Fruit fly (Drosophila melanogaster) whole organism, embryonic: Measurements from ENCODE around the gene CG6023.

Experiments
- CG10431 ChIP-seq: fragments of 200-800 bp; sonication (Bioruptor generic); optimal IDR thresholded peaks from 3 replicates; lab custom pipeline; 2018; ENCODE audit warnings: missing biosample characterization, mild to moderate bottlenecking, missing genetic modification characterization
- CG12104 ChIP-seq: fragments of 200-800 bp; sonication (Bioruptor generic); optimal IDR thresholded peaks from 3 replicates; lab custom pipeline; 2016; ENCODE audit warnings: missing biosample characterization, missing genetic modification characterization
- CG12155 ChIP-seq: fragments of 200-800 bp; sonication (Bioruptor generic); optimal IDR thresholded peaks from 3 replicates; lab custom pipeline; 2016; ENCODE audit warnings: missing biosample characterization, missing genetic modification characterization
- CG12236 ChIP-seq: fragments of 200-800 bp; sonication (Bioruptor generic); optimal IDR thresholded peaks from 2 replicates; lab custom pipeline; 2016; ENCODE audit warnings: missing biosample characterization, missing genetic modification characterization
- CG12769 ChIP-seq: fragments of 200-800 bp; sonication (Bioruptor generic); optimal IDR thresholded peaks from 2 replicates; lab custom pipeline; 2019; ENCODE audit warnings: missing biosample characterization, mild to moderate bottlenecking, missing genetic modification characterization, moderate library complexity
- CG13775 ChIP-seq: fragments of 200-800 bp; sonication (Bioruptor generic); optimal IDR thresholded peaks from 3 replicates; lab custom pipeline; 2017; ENCODE audit warnings: missing biosample characterization, mild to moderate bottlenecking, missing genetic modification characterization
- CG14710 ChIP-seq: fragments of 200-800 bp; sonication (Bioruptor generic); optimal IDR thresholded peaks from 3 replicates; lab custom pipeline; 2019; ENCODE audit warnings: missing biosample characterization, mild to moderate bottlenecking, missing genetic modification characterization, moderate library complexity
- CG14860 ChIP-seq: fragments of 200-800 bp; sonication (Bioruptor generic); IDR thresholded peaks from 3 replicates; pipeline ENCODE4 v1.3.6; 2022; ENCODE audit warnings: missing biosample characterization, missing genetic modification characterization; ENCODE audit not compliant: partially characterized antibody
- CG18011 ChIP-seq: fragments of 200-800 bp; sonication (Bioruptor generic); optimal IDR thresholded peaks from 2 replicates; lab custom pipeline; 2017; ENCODE audit warnings: missing biosample characterization, missing genetic modification characterization, mild to moderate bottlenecking, moderate library complexity, missing genotype
- CG2116 ChIP-seq: fragments of 200-800 bp; sonication (Bioruptor generic); optimal IDR thresholded peaks from 3 replicates; lab custom pipeline; 2018; ENCODE audit warnings: missing biosample characterization, mild to moderate bottlenecking, missing genetic modification characterization
- CG2202 ChIP-seq: fragments of 200-800 bp; sonication (Bioruptor generic); optimal IDR thresholded peaks from 2 replicates; lab custom pipeline; 2018; ENCODE audit warnings: missing biosample characterization, mild to moderate bottlenecking, missing genetic modification characterization
- CG3065 ChIP-seq: fragments of 200-800 bp; sonication (Bioruptor generic); optimal IDR thresholded peaks from 2 replicates; lab custom pipeline; 2016; ENCODE audit warnings: missing biosample characterization, missing genetic modification characterization
- CG3847 ChIP-seq: fragments of 200-800 bp; sonication (Bioruptor generic); IDR thresholded peaks from 2 replicates; pipeline ENCODE4 v1.3.6; 2022; ENCODE audit warnings: missing biosample characterization, missing genetic modification characterization
- CG6683 ChIP-seq: fragments of 200-800 bp; sonication (Bioruptor generic); optimal IDR thresholded peaks from 2 replicates; lab custom pipeline; 2017; ENCODE audit warnings: missing biosample characterization, mild to moderate bottlenecking, missing genetic modification characterization, missing genetic modification reagents
- CG7357 ChIP-seq: fragments of 200-800 bp; sonication (Bioruptor generic); IDR thresholded peaks from 3 replicates; pipeline ENCODE4 v1.3.6; 2022; ENCODE audit warnings: missing biosample characterization, missing genetic modification characterization
- CG9437 ChIP-seq: fragments of 200-800 bp; sonication (Bioruptor generic); optimal IDR thresholded peaks from 2 replicates; lab custom pipeline; 2018; ENCODE audit warnings: missing biosample characterization, mild to moderate bottlenecking, missing genetic modification characterization
- CG9727 ChIP-seq: fragments of 200-800 bp; sonication (Bioruptor generic); optimal IDR thresholded peaks from 3 replicates; lab custom pipeline; 2017; ENCODE audit warnings: missing biosample characterization, mild to moderate bottlenecking, missing genetic modification characterization
- CG9797 ChIP-seq: fragments of 200-800 bp; sonication (Bioruptor generic); optimal IDR thresholded peaks from 3 replicates; lab custom pipeline; 2018; ENCODE audit warnings: missing biosample characterization, mild to moderate bottlenecking, missing genetic modification characterization
- D19A ChIP-seq: fragments of 200-800 bp; optimal IDR thresholded peaks from 3 replicates; lab custom pipeline; 2019; ENCODE audit warnings: missing biosample characterization, mild to moderate bottlenecking, missing genetic modification characterization, moderate library complexity
- GATAe ChIP-seq: fragments of 200-800 bp; sonication (Bioruptor generic); conservative IDR thresholded peaks from 2 replicates; pipeline ENCODE4 v1.3.6; 2022; ENCODE audit warnings: missing biosample characterization, missing genetic modification characterization
- HLH4C ChIP-seq: fragments of 200-800 bp; sonication (Bioruptor generic); IDR thresholded peaks from 3 replicates; pipeline ENCODE4 v1.3.6; 2022; ENCODE audit warnings: missing biosample characterization, missing genetic modification characterization; ENCODE audit not compliant: partially characterized antibody
- Hmr ChIP-seq: fragments of 200-800 bp; sonication (Bioruptor generic); optimal IDR thresholded peaks from 3 replicates; lab custom pipeline; 2017; ENCODE audit warnings: mild to moderate bottlenecking, missing biosample characterization, missing genetic modification reagents, missing genetic modification characterization
- Hr3 ChIP-seq: fragments of 200-800 bp; sonication (Bioruptor generic); optimal IDR thresholded peaks from 3 replicates; lab custom pipeline; 2016; ENCODE audit warnings: missing biosample characterization, missing genetic modification characterization
- Oaz ChIP-seq: fragments of 200-800 bp; sonication (Bioruptor generic); IDR thresholded peaks from 2 replicates; pipeline ENCODE4 v1.3.6; 2022; ENCODE audit warnings: missing biosample characterization, missing genetic modification characterization
- Rfx ChIP-seq: fragments of 200-800 bp; sonication (Bioruptor generic); IDR thresholded peaks from 2 replicates; pipeline ENCODE4 v1.3.6; 2022; ENCODE audit warnings: missing biosample characterization, missing genetic modification characterization
- Ssrp ChIP-seq: fragments of 200-800 bp; sonication (Bioruptor generic); optimal IDR thresholded peaks from 2 replicates; lab custom pipeline; 2018; ENCODE audit warnings: missing biosample characterization, mild to moderate bottlenecking, missing genetic modification characterization, moderate library complexity
- Usf ChIP-seq: fragments of 200-800 bp; sonication (Bioruptor generic); optimal IDR thresholded peaks from 2 replicates; lab custom pipeline; 2017; ENCODE audit warnings: missing genotype, missing biosample characterization, missing genetic modification characterization
- al ChIP-seq: fragments of 200-800 bp; sonication (Bioruptor generic); IDR thresholded peaks from 2 replicates; pipeline ENCODE4 v1.3.6; 2022; ENCODE audit warnings: missing biosample characterization, missing genetic modification characterization
- aop ChIP-seq: fragments of 200-800 bp; sonication (Bioruptor generic); IDR thresholded peaks from 2 replicates; pipeline ENCODE4 v1.3.6; 2022; ENCODE audit warnings: missing biosample characterization, missing genetic modification characterization
- ap ChIP-seq: fragments of 200-800 bp; sonication (Bioruptor generic); IDR thresholded peaks from 2 replicates; pipeline ENCODE4 v1.3.6; 2022; ENCODE audit warnings: missing biosample characterization, missing genetic modification characterization
- bigmax ChIP-seq: fragments of 200-800 bp; sonication (Bioruptor generic); optimal IDR thresholded peaks from 2 replicates; lab custom pipeline; 2018; ENCODE audit warnings: missing biosample characterization, mild to moderate bottlenecking, missing genetic modification characterization
- disco-r ChIP-seq: fragments of 200-800 bp; sonication (Bioruptor generic); optimal IDR thresholded peaks from 2 replicates; lab custom pipeline; 2016; ENCODE audit warnings: missing biosample characterization, missing genetic modification characterization
- esg ChIP-seq: fragments of 200-800 bp; sonication (Bioruptor generic); conservative IDR thresholded peaks from 2 replicates; pipeline ENCODE4 v1.3.6; 2022; ENCODE audit warnings: missing biosample characterization, missing genetic modification characterization
- gcm ChIP-seq: fragments of 200-800 bp; sonication (Bioruptor generic); optimal IDR thresholded peaks from 2 replicates; lab custom pipeline; 2019; ENCODE audit warnings: missing biosample characterization, mild to moderate bottlenecking, missing genetic modification characterization, moderate library complexity
- gsb-n ChIP-seq: fragments of 200-800 bp; sonication (Bioruptor generic); optimal IDR thresholded peaks from 3 replicates; lab custom pipeline; 2018; ENCODE audit warnings: missing biosample characterization, mild to moderate bottlenecking, missing genetic modification characterization
- ham ChIP-seq: fragments of 200-800 bp; sonication (Bioruptor generic); IDR thresholded peaks from 2 replicates; pipeline ENCODE4 v1.3.6; 2022; ENCODE audit warnings: missing biosample characterization, missing genetic modification characterization
- hbn ChIP-seq: fragments of 200-800 bp; sonication (Bioruptor generic); IDR thresholded peaks from 2 replicates; pipeline ENCODE4 v1.3.6; 2022; ENCODE audit warnings: missing biosample characterization, missing genetic modification characterization; ENCODE audit not compliant: partially characterized antibody
- hkb ChIP-seq, 2 experiments: fragments of 200-800 bp in 1 of 2; fragments of >200 bp in 1 of 2; sonication (Bioruptor generic) in 1 of 2; IDR thresholded peaks in 1 of 2; optimal IDR thresholded peaks in 1 of 2; 2 replicates each; pipeline versions ENCODE4 v1.3.6 to Lab custom; 2017 to 2022; ENCODE audit warnings: missing biosample characterization in 1 of 2, missing genetic modification characterization in 1 of 2
- jumu ChIP-seq: fragments of 200-800 bp; sonication (Bioruptor generic); optimal IDR thresholded peaks from 3 replicates; lab custom pipeline; 2016; ENCODE audit warnings: missing biosample characterization, missing genetic modification characterization
- ken ChIP-seq: fragments of 200-800 bp; sonication (Bioruptor generic); IDR thresholded peaks from 3 replicates; pipeline ENCODE4 v1.3.6; 2022; ENCODE audit warnings: missing biosample characterization, missing genetic modification characterization
- knrl ChIP-seq: fragments of 200-800 bp; sonication (Bioruptor generic); IDR thresholded peaks from 3 replicates; pipeline ENCODE4 v1.3.6; 2022; ENCODE audit warnings: missing biosample characterization, missing genetic modification characterization; ENCODE audit not compliant: partially characterized antibody
- lbe ChIP-seq: fragments of 200-800 bp; sonication (Bioruptor generic); optimal IDR thresholded peaks from 2 replicates; lab custom pipeline; 2016; ENCODE audit warnings: missing biosample characterization, mild to moderate bottlenecking, missing genetic modification characterization
- pan ChIP-seq, 4 experiments: fragments of >200 bp in 3 of 4; fragments of 200-800 bp in 1 of 4; sonication (Bioruptor generic) in 1 of 4; optimal IDR thresholded peaks in 3 of 4; IDR thresholded peaks in 1 of 4; 2 replicates each; pipeline versions ENCODE4 v1.3.6 to Lab custom; 2017 to 2022; ENCODE audit warnings: missing biosample characterization in 2 of 4, missing genetic modification characterization in 2 of 4, mixed read lengths in 1 of 4
- repo ChIP-seq: fragments of 200-800 bp; sonication (Bioruptor generic); optimal IDR thresholded peaks from 2 replicates; lab custom pipeline; 2016; ENCODE audit warnings: missing biosample characterization, missing genetic modification characterization
- sim ChIP-seq: fragments of 200-800 bp; sonication (Bioruptor generic); IDR thresholded peaks from 2 replicates; pipeline ENCODE4 v1.3.6; 2022; ENCODE audit warnings: missing biosample characterization, missing genetic modification characterization
- slbo ChIP-seq: fragments of 200-800 bp; sonication (Bioruptor generic); IDR thresholded peaks from 2 replicates; pipeline ENCODE4 v1.3.6; 2022; ENCODE audit warnings: missing biosample characterization, missing genetic modification characterization
- tup ChIP-seq: fragments of 200-800 bp; sonication (Bioruptor generic); optimal IDR thresholded peaks from 2 replicates; lab custom pipeline; 2016; ENCODE audit warnings: missing biosample characterization, mild to moderate bottlenecking, missing genetic modification characterization, moderate library complexity
- z ChIP-seq: fragments of 200-800 bp; sonication (Bioruptor generic); IDR thresholded peaks from 3 replicates; pipeline ENCODE4 v1.3.6; 2022; ENCODE audit warnings: missing biosample characterization, missing genetic modification characterization

Gene CG6023

DNA sequence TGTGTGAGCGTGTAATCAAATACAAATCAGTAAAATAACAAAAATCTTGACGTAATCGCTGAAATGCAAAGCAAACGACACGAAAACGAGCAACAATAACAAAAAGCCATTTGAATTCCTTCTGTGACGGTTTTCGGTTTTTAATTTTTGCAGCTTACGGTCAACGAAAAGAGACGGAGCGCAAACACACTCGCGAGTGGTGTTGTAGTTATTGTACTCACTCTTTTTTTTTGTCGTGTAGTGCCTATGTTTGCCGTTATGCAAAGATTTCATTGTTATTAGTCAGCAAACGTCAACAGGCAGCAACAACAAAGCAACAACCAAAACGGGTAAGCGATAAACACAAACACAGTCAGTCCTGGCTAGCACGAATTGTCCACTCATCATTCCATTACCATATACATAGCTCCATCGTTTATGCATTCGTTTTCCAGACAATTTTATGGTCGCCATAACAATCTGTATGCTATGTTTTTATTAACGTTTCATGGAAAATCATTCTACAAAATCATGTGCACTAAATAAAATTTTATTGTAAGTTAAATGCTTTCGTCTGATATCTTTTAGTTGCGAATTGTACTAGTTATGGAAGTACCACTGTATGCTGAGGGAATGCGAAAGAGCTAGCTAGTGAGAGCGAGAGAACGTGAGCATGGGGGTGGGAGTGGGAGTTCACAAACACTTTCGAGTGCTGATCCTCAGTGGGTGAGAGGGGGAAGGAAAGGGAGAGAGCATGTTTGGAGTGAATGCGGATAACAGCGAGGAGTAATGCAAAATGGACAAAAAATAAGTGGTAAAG lies 46.1 kb upstream of the CG6023 start (continued):
- no peak for TF ChIP-seq knrl (GFP tag; lab: Robert Waterston, UW)
- TF ChIP-seq Hr3 (GFP tag; lab: Kevin White, UChicago), result peak; percentile 36
- TF ChIP-seq aop, result no peak
- no peak for TF ChIP-seq CG2116 (GFP tag; lab: Kevin White, UChicago)
- 0 out of 2 replicates have a peak, but pooled peaks have one; percentile 42 for TF ChIP-seq ham (GFP tag; lab: Robert Waterston, UW)
- peak; percentile 10 for TF ChIP-seq CG14710 (tag; lab: Kevin White, UChicago)
- TF ChIP-seq CG9797 (GFP tag; lab: Kevin White, UChicago), result no peak
- peak; percentile 65 for TF ChIP-seq esg
- TF ChIP-seq hbn (GFP tag; lab: Robert Waterston, UW), result no peak
- no peak for TF ChIP-seq GATAe (GFP tag; lab: Robert Waterston, UW)
- TF ChIP-seq CG14860 (GFP tag; lab: Robert Waterston, UW), result no peak
- peak; percentile 30 for TF ChIP-seq CG12104
- TF ChIP-seq CG9437 (GFP tag; lab: Kevin White, UChicago), result peak; percentile 47
- TF ChIP-seq CG2202 (tag; lab: Kevin White, UChicago), result no peak
- TF ChIP-seq ap (GFP tag; lab: Robert Waterston, UW), result peak; percentile 41
- no peak for TF ChIP-seq sim
- peak; percentile 92 for TF ChIP-seq CG12769
- peak; percentile 45 for TF ChIP-seq Ssrp (tag; lab: Kevin White, UChicago)
- peak; percentile 81 for TF ChIP-seq Hmr
- TF ChIP-seq CG12155, result no peak
- TF ChIP-seq jumu (GFP tag; lab: Kevin White, UChicago), result peak; percentile 70
- TF ChIP-seq CG6683 (GFP tag; lab: Kevin White, UChicago), result peak; percentile 25
- no peak for TF ChIP-seq ken (GFP tag; lab: Robert Waterston, UW)
- no peak for TF ChIP-seq lbe (GFP tag; lab: Kevin White, UChicago)
- TF ChIP-seq pan (optimal IDR thresholded peaks at IDR 0.05; lab: Kevin White, UChicago), result no peak
- peak in 1 of 2 experiments; percentile 75 for TF ChIP-seq pan (GFP tag; optimal IDR thresholded peaks at IDR 0.05 in 1 of 2, IDR thresholded peaks at IDR 0.05 in 1 of 2)
- no peak for TF ChIP-seq disco-r
- TF ChIP-seq CG12236, result peak; percentile 16
- peak; percentile 50; the same call in 1 of the 3 replicates for TF ChIP-seq z (GFP tag; lab: Robert Waterston, UW)
- TF ChIP-seq bigmax (GFP tag; lab: Kevin White, UChicago), result no peak
- TF ChIP-seq Oaz, result peak; percentile 43; the same call in 1 of the 2 replicates
- TF ChIP-seq gsb-n (tag; lab: Kevin White, UChicago), result no peak
- TF ChIP-seq CG10431, result no peak
- TF ChIP-seq Rfx (GFP tag; lab: Robert Waterston, UW), result peak; percentile 90
- TF ChIP-seq Usf (GFP tag; lab: Kevin White, UChicago), result peak; percentile 39
- no peak for TF ChIP-seq HLH4C (GFP tag; lab: Robert Waterston, UW)
- peak; percentile 15 for TF ChIP-seq CG18011 (GFP tag; lab: Kevin White, UChicago)
- no peak for TF ChIP-seq CG3065 (GFP tag; lab: Kevin White, UChicago)
- no peak for TF ChIP-seq hkb (optimal IDR thresholded peaks at IDR 0.05; lab: Kevin White, UChicago)
- peak; percentile 68 for TF ChIP-seq hkb (GFP tag; IDR thresholded peaks at IDR 0.05; lab: Robert Waterston, UW)
- no peak for TF ChIP-seq repo (GFP tag; lab: Kevin White, UChicago)
- peak; percentile 72 for TF ChIP-seq CG7357 (GFP tag; lab: Robert Waterston, UW)
- TF ChIP-seq D19A (tag; lab: Kevin White, UChicago), result peak; percentile 62
- TF ChIP-seq tup, result no peak
- peak; percentile 88 for TF ChIP-seq slbo (GFP tag; lab: Robert Waterston, UW)
- peak; percentile 50 for TF ChIP-seq gcm (GFP tag; lab: Kevin White, UChicago)
- peak; percentile 66 for TF ChIP-seq CG3847 (GFP tag; lab: Robert Waterston, UW)
- peak; percentile 77 for TF ChIP-seq al (GFP tag; lab: Robert Waterston, UW)
- peak; percentile 28 for TF ChIP-seq CG9727 (GFP tag; lab: Kevin White, UChicago)
- peak; percentile 5 for TF ChIP-seq CG13775
